Fruit fly (Drosophila melanogaster): ENCODE data around the gene Octalpha2R.

DNA sequence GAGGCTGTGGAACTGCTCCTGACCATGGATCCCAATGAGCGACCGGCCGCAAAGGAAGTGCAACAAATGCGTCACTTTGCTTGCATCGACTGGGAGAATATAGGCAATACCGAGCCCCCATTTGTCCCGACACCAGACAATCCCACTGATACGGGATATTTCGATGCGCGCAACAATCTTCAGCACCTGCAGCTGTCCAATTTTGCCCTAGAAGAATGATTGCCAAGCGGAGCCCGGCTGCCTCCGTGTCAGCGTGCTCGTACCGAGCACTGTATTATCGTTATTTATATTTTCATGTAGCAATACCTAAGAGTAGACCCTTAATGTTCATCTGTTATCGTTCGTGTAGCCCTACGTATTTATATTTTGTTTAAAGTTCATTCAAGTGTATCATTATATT, 99.2 kb downstream of the Octalpha2R start:
- no peak for TF ChIP-seq stwl (tag; optimal IDR thresholded peaks at IDR 0.05)
- no peak for TF ChIP-seq CG15601 (tag; optimal IDR thresholded peaks at IDR 0.05)
- no peak for TF ChIP-seq CG13296 (GFP tag; optimal IDR thresholded peaks at IDR 0.05)
- no peak for TF ChIP-seq CG11695 (GFP tag; IDR thresholded peaks at IDR 0.05)
- no peak for TF ChIP-seq CG31365 (tag; optimal IDR thresholded peaks at IDR 0.05)
- no peak for TF ChIP-seq jing (GFP tag; optimal IDR thresholded peaks at IDR 0.05)
- TF ChIP-seq otp (GFP tag; IDR thresholded peaks at IDR 0.05), result no peak
- no peak for TF ChIP-seq Elba2 (GFP tag; optimal IDR thresholded peaks at IDR 0.05)
- TF ChIP-seq Meics (GFP tag; optimal IDR thresholded peaks at IDR 0.05), result no peak
- TF ChIP-seq bbx (GFP tag; IDR thresholded peaks at IDR 0.05; ENCODE audit: partially characterized antibody), result no peak
- no peak for TF ChIP-seq Spps (tag; optimal IDR thresholded peaks at IDR 0.05)
- no peak for TF ChIP-seq Atf-2 (GFP tag; optimal IDR thresholded peaks at IDR 0.05)

Measured in whole organism, embryonic.